Worm (Caenorhabditis elegans) whole organism, L1 larva: ENCODE results near the gene C13E3.1.
A peak's percentile ranks its signal among the peaks of the same experiment; 100 is the strongest.

ENCODE experiments used
- blmp-1 ChIP-seq: fragments of 150-350 bp; optimal IDR thresholded peaks from 2 replicates; lab custom pipeline; 2014; ENCODE audit warnings: missing biosample characterization, missing genetic modification characterization
- ces-1 ChIP-seq: fragments of 150-350 bp; optimal IDR thresholded peaks from 2 replicates; lab custom pipeline; 2014; ENCODE audit warnings: missing biosample characterization, missing genetic modification reagents, missing genetic modification characterization
- jun-1 ChIP-seq: fragments of 150-350 bp; optimal IDR thresholded peaks from 2 replicates; lab custom pipeline; 2014; ENCODE audit warnings: missing biosample characterization, missing genetic modification reagents, missing genetic modification characterization
- nhr-11 ChIP-seq: fragments of 150-350 bp; optimal IDR thresholded peaks from 2 replicates; lab custom pipeline; 2014; ENCODE audit warnings: missing biosample characterization, missing genetic modification characterization
- nhr-12 ChIP-seq: sonication (generic microtip); optimal IDR thresholded peaks from 2 replicates; lab custom pipeline; 2017; ENCODE audit warnings: missing biosample characterization, missing genetic modification characterization
- nhr-20 ChIP-seq: sonication (generic microtip); optimal IDR thresholded peaks from 2 replicates; lab custom pipeline; 2016; ENCODE audit warnings: mild to moderate bottlenecking, missing genetic modification characterization, missing compliant biosample characterization
- snpc-4 ChIP-seq: fragments of 150-350 bp; optimal IDR thresholded peaks from 2 replicates; lab custom pipeline; 2014; ENCODE audit warnings: missing biosample characterization, missing genetic modification characterization
- snu-23 ChIP-seq: sonication (generic microtip); optimal IDR thresholded peaks from 2 replicates; lab custom pipeline; 2016; ENCODE audit warnings: missing genetic modification characterization, missing compliant biosample characterization
- unc-86 ChIP-seq: sonication (generic microtip); optimal IDR thresholded peaks from 2 replicates; lab custom pipeline; 2016; ENCODE audit warnings: missing genetic modification characterization, missing compliant biosample characterization

DNA sequence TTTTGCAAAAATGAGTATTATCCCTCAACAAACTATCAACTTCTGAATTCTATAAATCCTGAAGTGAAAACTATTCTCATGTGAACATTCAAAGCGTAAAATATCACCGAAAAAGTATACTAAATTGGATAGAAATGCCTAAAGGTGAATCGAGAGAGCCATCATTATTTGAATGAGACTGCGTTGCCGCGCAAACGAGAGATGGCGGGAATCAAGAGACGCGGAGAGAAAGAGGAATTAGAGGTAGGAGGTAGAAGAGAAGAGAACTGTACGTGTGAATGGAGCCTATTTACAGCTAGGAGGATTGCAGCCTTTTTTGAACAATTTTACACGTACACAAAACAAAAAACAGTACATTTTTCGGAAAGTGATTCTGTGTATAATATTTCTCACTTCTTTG lies 33.4 kb upstream of the C13E3.1 start:
- TF ChIP-seq ces-1 (GFP tag; lab: Kevin White, UChicago): no peak
- TF ChIP-seq jun-1 (tag; lab: Kevin White, UChicago): no peak
- TF ChIP-seq snpc-4 (tag; lab: Kevin White, UChicago): no peak
- TF ChIP-seq blmp-1: peak; percentile 11
- TF ChIP-seq unc-86: no peak
- TF ChIP-seq nhr-11 (tag; lab: Kevin White, UChicago): no peak
- TF ChIP-seq snu-23 (GFP tag; lab: Kevin White, UChicago): no peak
- TF ChIP-seq nhr-12 (tag; lab: Kevin White, UChicago): no peak
- no peak for TF ChIP-seq nhr-20 (tag; lab: Kevin White, UChicago)
